Fruit fly (Drosophila melanogaster): Measurements from ENCODE around the gene spir.

DNA sequence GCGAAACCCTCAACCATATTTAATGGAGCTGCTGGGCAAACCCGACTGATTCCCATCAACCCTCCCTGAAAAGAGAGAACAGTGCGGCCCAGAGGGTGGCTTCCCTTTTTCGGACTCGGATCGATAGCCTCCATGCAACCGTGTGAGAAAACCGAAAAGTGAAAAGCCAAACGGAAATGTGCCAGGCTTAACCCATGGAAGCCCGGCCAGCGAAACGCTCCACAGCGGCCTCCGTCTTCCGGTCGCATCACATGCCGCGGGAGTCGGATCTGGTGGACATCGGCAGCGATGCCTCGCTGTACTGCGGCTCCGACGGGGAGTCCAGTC, 30.9 kb downstream of the spir start:
- no peak for TF ChIP-seq CG11617 (GFP tag; optimal IDR thresholded peaks at IDR 0.05)
- no peak for TF ChIP-seq kay (GFP tag; ENCODE audit: borderline replicate concordance)
- peak; percentile 3 for TF ChIP-seq pad (GFP tag; optimal IDR thresholded peaks at IDR 0.05)
